Worm (Caenorhabditis elegans) whole organism, dauer: Measurements from ENCODE around the gene spsb-2.

Source experiments
- unc-62 ChIP-seq: sonication (generic microtip); optimal IDR thresholded peaks from 2 replicates; lab custom pipeline; 2017; ENCODE audit warnings: missing biosample characterization, missing genetic modification reagents, missing genetic modification characterization

The spsb-2 gene

ce11 chrII:15209309-15209708 lies 20.8 kb upstream of the spsb-2 start:
- no peak for TF ChIP-seq unc-62 (GFP tag; lab: Kevin White, UChicago)

- TF ChIP-seq unc-62 (GFP tag; lab: Kevin White, UChicago) = no peak
These were observed 17.8 kb upstream of the spsb-2 start for ce11 chrII:15212260-15212914.

ce11 chrII:15213732-15214131 lies 16.4 kb upstream of the spsb-2 start:
- no peak for TF ChIP-seq unc-62 (GFP tag; lab: Kevin White, UChicago)

ce11 chrII:15217949-15218348 lies 12.2 kb upstream of the spsb-2 start:
- no peak for TF ChIP-seq unc-62 (GFP tag; lab: Kevin White, UChicago)

- TF ChIP-seq unc-62 (GFP tag; lab: Kevin White, UChicago) = no peak
These were observed 11.5 kb upstream of the spsb-2 start for ce11 chrII:15218609-15219008.

- TF ChIP-seq unc-62 (GFP tag; lab: Kevin White, UChicago) = no peak
These were observed 11.1 kb upstream of the spsb-2 start for ce11 chrII:15219033-15219432.

- TF ChIP-seq unc-62 (GFP tag; lab: Kevin White, UChicago) = no peak
These were observed 10.0 kb upstream of the spsb-2 start for ce11 chrII:15220116-15220515.

ce11 chrII:15226186-15226585 lies 4.0 kb upstream of the spsb-2 start:
- TF ChIP-seq unc-62 (GFP tag; lab: Kevin White, UChicago) = no peak

ce11 chrII:15226805-15227204 lies 3.3 kb upstream of the spsb-2 start:
- TF ChIP-seq unc-62 (GFP tag; lab: Kevin White, UChicago) = no peak

- TF ChIP-seq unc-62 (GFP tag; lab: Kevin White, UChicago) = no peak
These were observed 2.1 kb upstream of the spsb-2 start for ce11 chrII:15228005-15228404.

ce11 chrII:15232705-15233104 lies 2.6 kb downstream of the spsb-2 start, which contains the start of gene Y46E12BL.2:
Gene Y46E12BL.2, plus strand, starts transcription at chrII:15232947.
- TF ChIP-seq unc-62 (GFP tag; lab: Kevin White, UChicago) = no peak

ce11 chrII:15233219-15233618 lies 3.1 kb downstream of the spsb-2 start:
- TF ChIP-seq unc-62 (GFP tag; lab: Kevin White, UChicago) = no peak

ce11 chrII:15235597-15235996 lies 5.5 kb downstream of the spsb-2 start:
- TF ChIP-seq unc-62 (GFP tag; lab: Kevin White, UChicago) = no peak

- no peak for TF ChIP-seq unc-62 (GFP tag; lab: Kevin White, UChicago)
These were observed 7.0 kb downstream of the spsb-2 start for ce11 chrII:15237160-15237559.

- TF ChIP-seq unc-62 (GFP tag; lab: Kevin White, UChicago) = no peak
These were observed 9.5 kb downstream of the spsb-2 start for ce11 chrII:15239681-15240080.

- no peak for TF ChIP-seq unc-62 (GFP tag; lab: Kevin White, UChicago)
These were observed 14.7 kb downstream of the spsb-2 start for ce11 chrII:15244870-15245269.

ce11 chrII:15251593-15251992 lies 21.4 kb downstream of the spsb-2 start, which contains the start of gene tig-3:
Gene tig-3, minus strand, starts transcription at chrII:15251792.
- TF ChIP-seq unc-62 (GFP tag; lab: Kevin White, UChicago) = no peak
